Worm (Caenorhabditis elegans) whole organism, midembryonic: ENCODE data around the gene T16H12.2.

ENCODE experiments used
- T22C8.4 ChIP-seq: fragments of 200-800 bp; sonication (Bioruptor generic); IDR thresholded peaks from 2 replicates; pipeline ENCODE4 v1.3.6; 2022; ENCODE audit warnings: missing genetic modification characterization, missing compliant biosample characterization
- cog-1 ChIP-seq: sonication (generic microtip); optimal IDR thresholded peaks from 2 replicates; lab custom pipeline; 2016; ENCODE audit warnings: missing genetic modification characterization, missing compliant biosample characterization
- flt-1 ChIP-seq: fragments of 200-800 bp; sonication (Bioruptor generic); IDR thresholded peaks from 2 replicates; pipeline ENCODE4 v1.3.6; 2022; ENCODE audit warnings: missing genetic modification characterization, missing compliant biosample characterization
- klf-2 ChIP-seq: fragments of 200-800 bp; sonication (Bioruptor generic); conservative IDR thresholded peaks from 2 replicates; pipeline ENCODE4 v1.3.6; 2022; ENCODE audit warnings: missing genetic modification reagents, missing genetic modification characterization, missing compliant biosample characterization
- med-1 ChIP-seq: sonication (generic microtip); optimal IDR thresholded peaks from 2 replicates; lab custom pipeline; 2017; ENCODE audit warnings: missing genetic modification characterization, mild to moderate bottlenecking, missing compliant biosample characterization, antibody characterized with exemption, missing genetic modification reagents; ENCODE audit not compliant: insufficient read depth
- ref-1 ChIP-seq: fragments of 200-800 bp; sonication (Bioruptor generic); conservative IDR thresholded peaks from 2 replicates; pipeline ENCODE4 v1.3.6; 2022; ENCODE audit warnings: missing genetic modification reagents, missing genetic modification characterization, missing compliant biosample characterization
- tab-1 ChIP-seq: fragments of 200-800 bp; sonication (Bioruptor generic); IDR thresholded peaks from 2 replicates; pipeline ENCODE4 v1.3.6; 2022; ENCODE audit warnings: missing genetic modification characterization, missing compliant biosample characterization
- ztf-23 ChIP-seq: fragments of 200-800 bp; sonication (Bioruptor generic); IDR thresholded peaks from 2 replicates; pipeline ENCODE4 v1.3.6; 2022; ENCODE audit warnings: missing genetic modification reagents, missing genetic modification characterization, missing compliant biosample characterization
- ztf-29 ChIP-seq: fragments of 200-800 bp; sonication (Bioruptor generic); IDR thresholded peaks from 2 replicates; pipeline ENCODE4 v1.3.6; 2022; ENCODE audit warnings: missing genetic modification reagents, missing genetic modification characterization, missing compliant biosample characterization

Gene T16H12.2

DNA sequence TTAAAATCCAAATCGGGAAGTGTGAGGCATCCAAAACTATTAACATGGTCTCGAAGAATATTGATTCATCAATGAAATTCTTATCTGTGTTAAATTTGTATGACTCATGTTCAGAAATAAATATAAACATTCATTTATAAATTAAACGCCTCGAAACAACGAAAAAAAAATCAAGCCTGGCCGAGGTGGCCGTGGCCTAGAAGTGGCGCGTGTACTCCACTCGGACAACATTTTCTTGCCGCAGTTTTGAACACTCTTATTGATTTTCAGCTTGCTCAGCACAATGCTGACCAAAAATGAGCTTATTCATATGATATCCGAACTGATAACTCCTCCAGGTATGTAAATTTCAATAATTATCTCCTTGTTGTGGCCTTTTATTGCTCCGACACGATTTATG lies 21.9 kb upstream of the T16H12.2 start, which contains the start of gene ekl-6:
TSS of gene ekl-6 (plus strand) at position 265 of the 400 bp plus-strand sequence.
- TF ChIP-seq cog-1 (tag; lab: Kevin White, UChicago) (peak; percentile 37), flt-1 (peak; percentile 71), ztf-23 (GFP tag; lab: Robert Waterston, UW) (no peak), T22C8.4 (GFP tag; lab: Robert Waterston, UW) (peak; percentile 10; the same call in 1 of the 2 replicates), klf-2 (no peak)

DNA sequence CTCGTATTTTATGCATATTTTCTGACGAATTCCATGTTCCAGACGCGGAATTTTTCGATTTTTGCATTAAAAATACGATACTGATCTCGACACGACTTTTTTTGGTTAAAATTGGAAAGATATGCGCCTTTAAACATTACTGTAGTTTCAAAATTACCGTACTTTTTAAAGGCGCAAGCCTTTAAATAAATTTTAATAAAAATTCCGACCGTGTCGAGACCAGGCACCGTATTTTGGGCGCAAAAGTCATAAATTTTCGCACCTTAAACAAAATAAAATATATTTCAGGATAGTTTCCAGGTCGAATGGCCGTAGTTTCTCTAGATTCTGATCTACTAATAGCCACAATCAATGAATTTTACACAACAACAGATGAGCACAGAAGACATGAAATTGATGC lies 16.8 kb upstream of the T16H12.2 start, which contains the start of gene T16G12.6:
TSS of gene T16G12.6 (plus strand) at position 301 of the 400 bp plus-strand sequence.
- TF ChIP-seq cog-1 (tag; lab: Kevin White, UChicago) (no peak), flt-1 (no peak), ztf-23 (GFP tag; lab: Robert Waterston, UW) (no peak)

DNA sequence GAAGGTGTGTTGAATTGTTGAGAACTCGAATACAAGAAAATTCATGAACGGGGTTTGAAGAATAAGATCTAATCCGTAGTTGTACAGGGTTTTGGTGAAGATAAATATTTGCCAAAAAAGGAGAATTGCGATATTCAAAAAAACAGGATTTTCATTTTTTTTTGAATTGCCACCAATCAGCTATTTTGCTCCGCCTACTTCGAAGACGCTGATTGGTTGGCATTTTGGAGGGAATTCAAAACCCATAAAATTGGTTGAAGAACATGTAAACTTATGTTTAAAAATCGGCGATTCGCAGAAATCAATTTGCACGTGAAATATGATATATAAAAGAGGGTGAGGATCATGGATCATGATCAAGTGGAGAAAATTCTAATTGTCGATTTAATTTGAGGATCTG lies 10.0 kb upstream of the T16H12.2 start:
- TF ChIP-seq klf-2: no peak
- TF ChIP-seq cog-1 (tag; lab: Kevin White, UChicago): no peak
- no peak for TF ChIP-seq T22C8.4 (GFP tag; lab: Robert Waterston, UW)
- no peak for TF ChIP-seq tab-1 (GFP tag; lab: Robert Waterston, UW)
- TF ChIP-seq ztf-23 (GFP tag; lab: Robert Waterston, UW): no peak
- no peak for TF ChIP-seq flt-1
- TF ChIP-seq med-1 (GFP tag; lab: Kevin White, UChicago): no peak
- no peak for TF ChIP-seq ztf-29

DNA sequence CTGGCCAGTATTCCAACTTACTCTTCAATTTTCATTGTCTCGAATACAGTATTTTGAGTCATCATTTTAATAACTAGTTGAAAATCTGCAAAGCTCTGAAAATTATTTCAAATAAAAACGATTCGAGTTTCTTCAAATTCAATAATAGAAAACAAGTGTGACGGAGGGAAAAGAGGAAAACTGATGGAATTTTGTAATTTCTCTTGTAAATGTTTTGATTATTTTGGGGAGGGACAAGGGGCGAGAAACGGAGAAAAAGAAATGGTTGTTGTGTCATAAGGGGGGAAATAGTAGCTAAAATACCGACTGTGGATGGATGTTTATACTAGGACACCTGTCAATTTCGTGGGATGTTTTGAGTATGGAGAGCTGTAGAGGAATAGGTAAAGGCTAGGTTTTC lies 7.9 kb upstream of the T16H12.2 start, which contains the start of gene T16G12.9:
TSS of gene T16G12.9 (minus strand) at position 101 of the 400 bp plus-strand sequence.
- TF ChIP-seq ztf-29 (no peak), ref-1 (GFP tag; lab: Robert Waterston, UW) (no peak), ztf-23 (GFP tag; lab: Robert Waterston, UW) (no peak), cog-1 (tag; lab: Kevin White, UChicago) (no peak), T22C8.4 (GFP tag; lab: Robert Waterston, UW) (no peak), tab-1 (GFP tag; lab: Robert Waterston, UW) (no peak), med-1 (GFP tag; lab: Kevin White, UChicago) (no peak), klf-2 (no peak), flt-1 (no peak)

DNA sequence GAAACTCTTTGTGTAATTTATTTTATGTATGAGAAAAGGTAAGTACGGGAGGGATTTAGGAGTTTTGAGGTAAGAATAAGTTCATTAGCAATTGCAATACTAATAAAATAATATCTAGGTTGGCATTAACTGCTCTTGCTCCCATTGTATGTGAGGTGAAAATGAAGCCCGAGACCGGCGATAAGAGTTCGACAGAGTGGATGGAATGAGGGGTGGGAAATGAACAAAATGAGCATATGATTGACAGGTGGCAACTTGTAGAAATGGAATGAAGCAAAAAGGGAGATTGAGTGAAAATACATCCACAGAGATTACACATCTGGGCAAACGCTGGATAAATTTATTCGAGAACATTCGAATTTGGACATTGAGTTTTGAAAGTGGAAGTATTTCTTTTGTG lies 7.3 kb upstream of the T16H12.2 start:
- TF ChIP-seq ztf-23 (GFP tag; lab: Robert Waterston, UW): no peak
- TF ChIP-seq klf-2: no peak
- TF ChIP-seq ref-1 (GFP tag; lab: Robert Waterston, UW): no peak
- no peak for TF ChIP-seq cog-1 (tag; lab: Kevin White, UChicago)
- no peak for TF ChIP-seq ztf-29
- no peak for TF ChIP-seq med-1 (GFP tag; lab: Kevin White, UChicago)
- no peak for TF ChIP-seq tab-1 (GFP tag; lab: Robert Waterston, UW)
- no peak for TF ChIP-seq flt-1
- TF ChIP-seq T22C8.4 (GFP tag; lab: Robert Waterston, UW): no peak

DNA sequence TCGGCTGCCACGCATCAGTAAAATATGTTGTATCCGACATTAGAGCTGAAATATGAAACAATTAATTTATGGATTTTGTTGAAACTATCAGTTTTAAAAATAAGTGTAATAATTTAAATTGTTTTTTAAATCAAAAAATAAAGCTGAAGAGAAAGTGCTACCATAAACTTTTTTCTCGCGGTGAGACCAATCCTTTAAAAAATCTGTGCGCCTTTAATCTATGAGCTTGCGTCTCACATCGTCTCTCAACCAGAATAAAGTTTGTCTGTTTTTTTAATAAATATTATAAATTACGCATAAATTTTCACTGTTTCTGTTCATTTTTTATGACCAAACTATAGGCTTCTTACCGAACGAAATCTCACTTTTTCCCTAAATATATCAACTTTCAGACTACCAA lies 2.8 kb upstream of the T16H12.2 start, which contains the start of gene T16H12.3:
TSS of gene T16H12.3 (minus strand) at position 51 of the 400 bp plus-strand sequence.
- TF ChIP-seq klf-2: no peak
- no peak for TF ChIP-seq ref-1 (GFP tag; lab: Robert Waterston, UW)
- TF ChIP-seq ztf-23 (GFP tag; lab: Robert Waterston, UW): no peak
- TF ChIP-seq med-1 (GFP tag; lab: Kevin White, UChicago): no peak
- no peak for TF ChIP-seq flt-1
- TF ChIP-seq tab-1 (GFP tag; lab: Robert Waterston, UW): no peak
- no peak for TF ChIP-seq cog-1 (tag; lab: Kevin White, UChicago)
- TF ChIP-seq T22C8.4 (GFP tag; lab: Robert Waterston, UW): no peak
- no peak for TF ChIP-seq ztf-29

DNA sequence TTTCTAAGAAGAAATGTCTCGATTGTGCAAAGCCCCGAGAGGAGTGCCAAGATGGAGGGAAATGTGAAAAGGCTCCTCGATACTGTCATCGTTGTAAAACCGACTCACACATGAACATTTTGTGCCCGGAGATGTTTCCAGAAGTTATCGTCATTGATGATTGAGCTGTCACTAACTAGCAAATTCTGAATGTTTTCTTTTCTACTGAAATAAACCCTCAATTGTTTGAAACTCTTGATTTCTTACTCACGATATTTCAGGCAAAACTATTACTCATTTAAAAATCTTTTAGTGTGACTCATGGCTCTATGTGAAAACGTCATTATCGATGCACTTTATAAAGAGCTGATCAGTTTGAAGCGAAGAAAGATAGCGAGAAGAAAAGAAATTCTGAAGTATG lies 980 bp upstream of the T16H12.2 start, which contains the start of gene T16H12.13:
TSS of gene T16H12.13 (plus strand) at position 301 of the 400 bp plus-strand sequence.
- TF ChIP-seq ztf-23 (GFP tag; lab: Robert Waterston, UW): no peak
- no peak for TF ChIP-seq T22C8.4 (GFP tag; lab: Robert Waterston, UW)
- TF ChIP-seq cog-1 (tag; lab: Kevin White, UChicago): no peak
- no peak for TF ChIP-seq ztf-29
- TF ChIP-seq ref-1 (GFP tag; lab: Robert Waterston, UW): no peak
- TF ChIP-seq flt-1: no peak
- TF ChIP-seq klf-2: no peak
- no peak for TF ChIP-seq tab-1 (GFP tag; lab: Robert Waterston, UW)
- no peak for TF ChIP-seq med-1 (GFP tag; lab: Kevin White, UChicago)

DNA sequence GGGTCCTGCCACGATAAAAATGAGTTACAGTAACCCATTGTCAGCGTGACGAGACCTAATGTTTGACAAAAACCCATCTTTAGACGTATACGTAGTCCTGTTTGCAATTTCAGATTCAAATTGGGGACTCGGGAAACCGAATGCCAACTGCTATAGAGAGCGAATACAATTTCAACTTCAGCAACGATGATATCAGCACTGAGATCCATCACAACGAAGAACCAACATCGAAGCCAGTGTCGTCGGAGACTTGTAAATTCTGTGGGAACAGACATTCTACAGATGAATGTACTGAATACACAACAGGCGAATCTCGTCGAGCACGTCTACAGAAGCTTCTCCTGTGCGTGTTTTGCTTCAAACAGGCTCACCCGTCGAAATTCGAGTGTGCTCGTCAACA lies 509 bp upstream of the T16H12.2 start:
- TF ChIP-seq klf-2 (no peak), cog-1 (tag; lab: Kevin White, UChicago) (no peak), ztf-23 (GFP tag; lab: Robert Waterston, UW) (no peak), ztf-29 (no peak), ref-1 (GFP tag; lab: Robert Waterston, UW) (no peak), med-1 (GFP tag; lab: Kevin White, UChicago) (no peak), T22C8.4 (GFP tag; lab: Robert Waterston, UW) (no peak), tab-1 (GFP tag; lab: Robert Waterston, UW) (no peak), flt-1 (no peak)

DNA sequence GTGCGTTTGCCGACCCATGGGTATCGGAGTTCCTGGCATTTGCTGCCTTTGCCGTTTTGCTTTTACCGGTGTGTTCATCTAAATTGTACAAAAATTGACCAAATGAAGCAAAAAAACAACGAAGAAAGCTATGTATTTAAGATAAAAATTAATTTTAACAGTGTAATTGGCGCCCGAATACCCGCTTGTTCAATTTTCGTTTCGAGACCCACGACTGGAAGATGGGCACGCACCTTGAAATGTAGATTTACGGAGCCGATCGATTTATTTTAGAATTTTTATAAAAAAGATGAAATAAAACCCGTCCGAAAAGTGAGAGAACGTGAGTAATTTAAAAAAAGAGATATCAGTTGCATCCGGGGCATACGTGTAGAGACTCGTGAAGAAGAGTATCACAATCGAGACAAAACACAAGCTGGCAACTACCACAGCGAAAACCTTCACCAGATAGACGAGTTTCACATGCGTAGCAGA lies 2.5 kb downstream of the T16H12.2 start, which contains the start of gene hal-2:
TSS of gene hal-2 (minus strand) at position 424 of the 474 bp plus-strand sequence.
- TF ChIP-seq ref-1 (GFP tag; lab: Robert Waterston, UW) (no peak), tab-1 (GFP tag; lab: Robert Waterston, UW) (no peak), flt-1 (no peak), med-1 (GFP tag; lab: Kevin White, UChicago) (no peak), ztf-29 (no peak), klf-2 (no peak), cog-1 (tag; lab: Kevin White, UChicago) (no peak), ztf-23 (GFP tag; lab: Robert Waterston, UW) (no peak), T22C8.4 (GFP tag; lab: Robert Waterston, UW) (no peak)

DNA sequence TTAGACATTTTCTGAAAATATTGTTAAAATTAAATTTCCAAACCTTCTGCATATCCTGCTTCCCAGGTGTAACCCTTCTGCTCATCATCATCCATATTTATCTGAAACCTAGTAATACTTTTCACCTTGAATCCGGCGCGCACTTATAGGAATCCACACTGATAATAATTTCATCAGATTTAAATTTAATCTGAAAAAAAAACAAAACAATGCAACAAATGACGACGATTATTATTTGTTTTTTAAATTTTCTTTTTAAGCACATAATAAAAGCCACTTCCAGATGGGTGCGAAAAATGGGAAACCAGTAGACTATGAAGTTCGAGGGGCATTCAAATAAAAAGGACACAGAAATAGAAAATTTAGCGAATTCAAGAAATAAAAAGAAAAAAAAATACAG lies 4.6 kb downstream of the T16H12.2 start, which contains the start of gene gtf-2H2C:
TSS of gene gtf-2H2C (minus strand) at position 101 of the 400 bp plus-strand sequence.
- no peak for TF ChIP-seq ztf-23 (GFP tag; lab: Robert Waterston, UW)
- TF ChIP-seq med-1 (GFP tag; lab: Kevin White, UChicago): no peak
- no peak for TF ChIP-seq T22C8.4 (GFP tag; lab: Robert Waterston, UW)
- TF ChIP-seq ref-1 (GFP tag; lab: Robert Waterston, UW): no peak
